Fruit fly (Drosophila melanogaster): ENCODE results near the gene CG5984.

The CG5984 gene

dm6 chr3R:27283645-27284044 lies 35.9 kb upstream of the CG5984 start, which contains the start of gene CG3368:
Gene CG3368, plus strand, starts transcription at chr3R:27283780.
- TF ChIP-seq tai (GFP tag; optimal IDR thresholded peaks at IDR 0.05) (no peak), Dfd (GFP tag; optimal IDR thresholded peaks at IDR 0.05) (no peak), CG9705 (GFP tag; optimal IDR thresholded peaks at IDR 0.05) (no peak), rgr (GFP tag; optimal IDR thresholded peaks at IDR 0.05) (no peak), jim (GFP tag; optimal IDR thresholded peaks at IDR 0.05) (no peak), woc (GFP tag; optimal IDR thresholded peaks at IDR 0.05) (no peak)

DNA sequence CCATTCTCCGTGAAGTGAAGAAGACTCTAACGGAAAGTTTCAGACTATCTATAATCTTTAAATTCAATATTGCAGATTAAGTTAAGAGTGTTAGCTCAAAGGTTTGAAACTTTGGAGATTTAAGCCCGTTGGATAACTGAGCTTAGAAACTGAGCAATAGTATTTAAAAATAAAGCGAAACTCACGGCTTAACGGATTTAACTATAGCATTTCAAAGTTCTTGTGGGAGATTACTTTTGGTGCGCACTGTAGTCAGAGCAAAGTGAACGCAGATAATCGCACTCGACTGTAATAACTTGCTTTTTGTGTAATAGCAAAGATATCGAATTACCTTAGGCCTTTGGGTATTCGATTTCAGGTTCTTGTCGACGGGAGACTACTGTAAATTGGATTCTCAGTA lies 34.5 kb upstream of the CG5984 start, which contains the start of gene mrt:
Gene mrt (minus strand): TSS at position 376 of the 400 bp plus-strand sequence.
- no peak for TF ChIP-seq Rel (GFP tag; optimal IDR thresholded peaks at IDR 0.05)
- no peak for TF ChIP-seq Rel (tag; optimal IDR thresholded peaks at IDR 0.05)
- TF ChIP-seq Sp1 (GFP tag; optimal IDR thresholded peaks at IDR 0.05): peak; percentile 34
- no peak for TF ChIP-seq Mio (GFP tag; optimal IDR thresholded peaks at IDR 0.05)
- no peak for TF ChIP-seq Myc (optimal IDR thresholded peaks at IDR 0.05)
- no peak for TF ChIP-seq CG32264 (GFP tag; optimal IDR thresholded peaks at IDR 0.05)
- TF ChIP-seq CrebA (GFP tag; optimal IDR thresholded peaks at IDR 0.05; ENCODE audit: borderline replicate concordance): no peak
- peak; percentile 62 for TF ChIP-seq ey (GFP tag; optimal IDR thresholded peaks at IDR 0.05)
- TF ChIP-seq sv (GFP tag; optimal IDR thresholded peaks at IDR 0.05): peak; percentile 39
- peak; percentile 57 for TF ChIP-seq h (GFP tag; optimal IDR thresholded peaks at IDR 0.05)
- TF ChIP-seq jim (GFP tag; optimal IDR thresholded peaks at IDR 0.05): no peak
- no peak for TF ChIP-seq tai (GFP tag; optimal IDR thresholded peaks at IDR 0.05)
- peak; percentile 9 for TF ChIP-seq CG9705 (GFP tag; optimal IDR thresholded peaks at IDR 0.05)
- TF ChIP-seq woc (GFP tag; optimal IDR thresholded peaks at IDR 0.05): peak; percentile 89
- no peak for TF ChIP-seq GATAd (GFP tag; optimal IDR thresholded peaks at IDR 0.05)
- TF ChIP-seq Dif (GFP tag; optimal IDR thresholded peaks at IDR 0.05; ENCODE audit: partially characterized antibody): no peak
- peak; percentile 28 for TF ChIP-seq psq (GFP tag; optimal IDR thresholded peaks at IDR 0.05)
- no peak for TF ChIP-seq lola (GFP tag; optimal IDR thresholded peaks at IDR 0.05)
- TF ChIP-seq Abd-B (GFP tag; optimal IDR thresholded peaks at IDR 0.05): no peak
- peak; percentile 73 for TF ChIP-seq fru (GFP tag; optimal IDR thresholded peaks at IDR 0.05)
- peak; percentile 1 for TF ChIP-seq Hr83 (GFP tag; optimal IDR thresholded peaks at IDR 0.05; ENCODE audit: poor library complexity, severe bottlenecking)
- TF ChIP-seq brk (GFP tag; optimal IDR thresholded peaks at IDR 0.05): no peak
- no peak for TF ChIP-seq sage (GFP tag; optimal IDR thresholded peaks at IDR 0.05)
- peak; percentile 58 for TF ChIP-seq rgr (GFP tag; optimal IDR thresholded peaks at IDR 0.05)
- TF ChIP-seq dmrt93B (GFP tag; optimal IDR thresholded peaks at IDR 0.05): peak; percentile 23
- no peak for TF ChIP-seq Dfd (GFP tag; optimal IDR thresholded peaks at IDR 0.05)
- no peak for TF ChIP-seq dsf (GFP tag; optimal IDR thresholded peaks at IDR 0.05; ENCODE audit: borderline replicate concordance)
- TF ChIP-seq HLH106 (tag; optimal IDR thresholded peaks at IDR 0.05): peak; percentile 61
- TF ChIP-seq usp (GFP tag; optimal IDR thresholded peaks at IDR 0.05): no peak
- peak; percentile 64 for TF ChIP-seq Hnf4 (GFP tag; optimal IDR thresholded peaks at IDR 0.05)
- TF ChIP-seq br (GFP tag; optimal IDR thresholded peaks at IDR 0.05): peak; percentile 42
- TF ChIP-seq OdsH (GFP tag; optimal IDR thresholded peaks at IDR 0.05): peak; percentile 47
- peak in 1 of 2 experiments; percentile 73 for TF ChIP-seq foxo (GFP tag; optimal IDR thresholded peaks at IDR 0.05)
- TF ChIP-seq Hr78 (GFP tag; optimal IDR thresholded peaks at IDR 0.05): no peak
- no peak for TF ChIP-seq pan (optimal IDR thresholded peaks at IDR 0.05)
- TF ChIP-seq N (GFP tag; optimal IDR thresholded peaks at IDR 0.05): no peak
- no peak for TF ChIP-seq Jra (GFP tag; optimal IDR thresholded peaks at IDR 0.05)
- TF ChIP-seq dl (GFP tag; optimal IDR thresholded peaks at IDR 0.05; ENCODE audit: insufficient read depth in 1 of 2, partially characterized antibody in 2 of 2): no peak
- no peak for TF ChIP-seq Vsx2 (GFP tag; optimal IDR thresholded peaks at IDR 0.05; ENCODE audit: partially characterized antibody)

DNA sequence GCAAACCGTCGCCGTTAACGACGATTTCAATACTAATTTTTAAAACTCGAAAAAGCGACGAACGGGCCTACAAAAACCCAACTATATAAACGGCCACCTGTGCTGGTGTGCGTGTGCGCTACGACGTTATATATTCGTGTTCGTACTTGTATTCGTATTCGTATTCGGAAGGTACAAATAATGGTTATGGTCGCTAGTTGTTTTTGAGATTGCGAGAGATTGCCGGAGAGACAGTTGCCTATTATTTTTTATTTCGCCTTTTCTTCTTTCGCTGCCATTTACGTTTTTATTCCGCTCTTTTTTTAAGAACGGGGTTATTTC lies 34.0 kb upstream of the CG5984 start:
- TF ChIP-seq dsf (GFP tag; optimal IDR thresholded peaks at IDR 0.05; ENCODE audit: borderline replicate concordance) (no peak), ey (GFP tag; optimal IDR thresholded peaks at IDR 0.05) (no peak), Jra (GFP tag; optimal IDR thresholded peaks at IDR 0.05) (no peak), Myc (optimal IDR thresholded peaks at IDR 0.05) (no peak), usp (GFP tag; optimal IDR thresholded peaks at IDR 0.05) (no peak), Dif (GFP tag; optimal IDR thresholded peaks at IDR 0.05; ENCODE audit: partially characterized antibody) (no peak), Abd-B (GFP tag; optimal IDR thresholded peaks at IDR 0.05) (no peak), lola (GFP tag; optimal IDR thresholded peaks at IDR 0.05) (no peak), psq (GFP tag; optimal IDR thresholded peaks at IDR 0.05) (no peak), Hnf4 (GFP tag; optimal IDR thresholded peaks at IDR 0.05) (no peak), GATAd (GFP tag; optimal IDR thresholded peaks at IDR 0.05) (no peak), foxo (GFP tag; optimal IDR thresholded peaks at IDR 0.05) (no peak), dl (GFP tag; optimal IDR thresholded peaks at IDR 0.05; ENCODE audit: insufficient read depth in 1 of 2, partially characterized antibody in 2 of 2) (no peak), Dfd (GFP tag; optimal IDR thresholded peaks at IDR 0.05) (no peak), woc (GFP tag; optimal IDR thresholded peaks at IDR 0.05) (no peak), brk (GFP tag; optimal IDR thresholded peaks at IDR 0.05) (no peak), br (GFP tag; optimal IDR thresholded peaks at IDR 0.05) (no peak)

All from whole organism, wandering third instar larva.